Worm (Caenorhabditis elegans) whole organism, young adult: ENCODE measurements around the gene spp-4.

Experiments used
- B0261.1 ChIP-seq: sonication (generic microtip); optimal IDR thresholded peaks from 2 replicates; lab custom pipeline; 2016; ENCODE audit warnings: mild to moderate bottlenecking, missing genetic modification characterization, moderate library complexity, missing compliant biosample characterization
- B0336.3 ChIP-seq: fragments of 200-800 bp; sonication (Bioruptor generic); IDR thresholded peaks from 2 replicates; pipeline ENCODE4 v1.3.6; 2022; ENCODE audit warnings: missing genetic modification characterization, missing compliant biosample characterization
- C17E4.6 ChIP-seq: fragments of 200-800 bp; sonication (Bioruptor generic); IDR thresholded peaks from 2 replicates; pipeline ENCODE4 v1.3.6; 2022; ENCODE audit warnings: missing genetic modification reagents, missing genetic modification characterization, missing compliant biosample characterization
- F22D6.2 ChIP-seq: sonication (generic microtip); optimal IDR thresholded peaks from 2 replicates; lab custom pipeline; 2016; ENCODE audit warnings: mild to moderate bottlenecking, missing genetic modification characterization, missing compliant biosample characterization
- F39B2.1 ChIP-seq: fragments of 200-800 bp; sonication (Bioruptor generic); IDR thresholded peaks from 2 replicates; pipeline ENCODE4 v1.3.6; 2022; ENCODE audit warnings: missing genetic modification reagents, missing genetic modification characterization, missing compliant biosample characterization
- F55B11.4 ChIP-seq: sonication (generic microtip); optimal IDR thresholded peaks from 2 replicates; lab custom pipeline; 2016; ENCODE audit warnings: missing compliant biosample characterization, missing genetic modification characterization, borderline replicate concordance; ENCODE audit not compliant: insufficient read depth
- K12H6.12 ChIP-seq: fragments of 200-800 bp; sonication (Bioruptor generic); optimal IDR thresholded peaks from 2 replicates; lab custom pipeline; 2018; ENCODE audit warnings: mild to moderate bottlenecking, missing genetic modification characterization, missing compliant biosample characterization
- T07F8.4 ChIP-seq: sonication (generic microtip); optimal IDR thresholded peaks from 2 replicates; lab custom pipeline; 2016; ENCODE audit warnings: mild to moderate bottlenecking, missing genetic modification characterization, moderate library complexity, missing compliant biosample characterization
- T26A5.8 ChIP-seq: sonication (generic microtip); optimal IDR thresholded peaks from 2 replicates; lab custom pipeline; 2016; ENCODE audit warnings: missing genetic modification characterization, missing compliant biosample characterization
- Y53G8AR.9 ChIP-seq: fragments of 200-800 bp; sonication (Bioruptor generic); conservative IDR thresholded peaks from 2 replicates; pipeline ENCODE4 v1.3.6; 2022; ENCODE audit warnings: missing genetic modification reagents, missing genetic modification characterization, missing compliant biosample characterization
- atf-7 ChIP-seq: sonication (generic microtip); optimal IDR thresholded peaks from 2 replicates; lab custom pipeline; 2017; ENCODE audit warnings: mild to moderate bottlenecking, missing genetic modification characterization, missing compliant biosample characterization
- attf-3 ChIP-seq: fragments of 200-800 bp; sonication (Bioruptor generic); conservative IDR thresholded peaks from 2 replicates; pipeline ENCODE4 v1.3.6; 2022; ENCODE audit warnings: missing genetic modification reagents, missing genetic modification characterization, missing compliant biosample characterization
- cebp-1 ChIP-seq, 2 experiments: fragments of 200-800 bp in 1 of 2; sonication (Bioruptor generic) in 1 of 2; sonication (generic microtip) in 1 of 2; IDR thresholded peaks in 1 of 2; optimal IDR thresholded peaks in 1 of 2; 2 replicates each; pipeline versions ENCODE4 v1.3.6 to Lab custom; 2017 to 2022; ENCODE audit warnings: missing compliant biosample characterization in 2 of 2, missing genetic modification characterization in 2 of 2, mild to moderate bottlenecking in 1 of 2, missing genetic modification reagents in 1 of 2, moderate library complexity in 1 of 2
- cebp-2 ChIP-seq: fragments of 200-800 bp; sonication (Bioruptor generic); IDR thresholded peaks from 2 replicates; pipeline ENCODE4 v1.3.6; 2022; ENCODE audit warnings: missing genetic modification characterization, missing compliant biosample characterization
- ceh-100 ChIP-seq: fragments of 200-800 bp; sonication (Bioruptor generic); IDR thresholded peaks from 2 replicates; pipeline ENCODE4 v1.3.6; 2022; ENCODE audit warnings: missing genetic modification reagents, missing genetic modification characterization, missing compliant biosample characterization
- ceh-91 ChIP-seq: fragments of 200-800 bp; sonication (Bioruptor generic); IDR thresholded peaks from 2 replicates; pipeline ENCODE4 v1.3.6; 2022; ENCODE audit warnings: missing genetic modification reagents, missing genetic modification characterization, missing compliant biosample characterization
- dpff-1 ChIP-seq: sonication (generic microtip); optimal IDR thresholded peaks from 2 replicates; lab custom pipeline; 2017; ENCODE audit warnings: mild to moderate bottlenecking, missing genetic modification characterization, missing compliant biosample characterization
- egl-44 ChIP-seq: fragments of 200-800 bp; sonication (Bioruptor generic); IDR thresholded peaks from 2 replicates; pipeline ENCODE4 v1.3.6; 2022; ENCODE audit warnings: missing genetic modification reagents, missing genetic modification characterization, missing compliant biosample characterization
- ets-4 ChIP-seq: fragments of 200-800 bp; sonication (Bioruptor generic); optimal IDR thresholded peaks from 2 replicates; lab custom pipeline; 2018; ENCODE audit warnings: mild to moderate bottlenecking, missing genetic modification characterization, missing compliant biosample characterization
- hmg-1.2 ChIP-seq: fragments of 200-800 bp; sonication (Bioruptor generic); IDR thresholded peaks from 2 replicates; pipeline ENCODE4 v1.3.6; 2022; ENCODE audit warnings: missing genetic modification reagents, missing genetic modification characterization, missing compliant biosample characterization
- hsf-1 ChIP-seq: fragments of 200-800 bp; sonication (Bioruptor generic); IDR thresholded peaks from 2 replicates; pipeline ENCODE4 v1.3.6; 2022; ENCODE audit warnings: missing genetic modification reagents, missing genetic modification characterization, missing compliant biosample characterization
- lin-35 ChIP-seq, 3 experiments: fragments of 150-350 bp in 2 of 3; sonication (generic microtip) in 1 of 3; optimal IDR thresholded peaks; 2 replicates each; lab custom pipeline; 2014 to 2018; ENCODE audit warnings: missing biosample characterization in 3 of 3, missing genetic modification characterization in 3 of 3, missing genetic modification reagents in 3 of 3
- lin-40 ChIP-seq: sonication (generic microtip); optimal IDR thresholded peaks from 2 replicates; lab custom pipeline; 2016; ENCODE audit warnings: missing genetic modification characterization, mild to moderate bottlenecking, missing compliant biosample characterization, missing genotype, missing genetic modification reagents
- lir-1 ChIP-seq: fragments of 200-800 bp; sonication (Bioruptor generic); conservative IDR thresholded peaks from 2 replicates; pipeline ENCODE4 v1.3.6; 2022; ENCODE audit warnings: missing genetic modification reagents, missing genetic modification characterization, missing compliant biosample characterization
- mcd-1 ChIP-seq: fragments of 200-800 bp; sonication (Bioruptor generic); IDR thresholded peaks from 2 replicates; pipeline ENCODE4 v1.3.6; 2022; ENCODE audit warnings: missing genetic modification reagents, missing genetic modification characterization, missing compliant biosample characterization
- mes-4 ChIP-seq: sonication (generic microtip); optimal IDR thresholded peaks from 2 replicates; lab custom pipeline; 2016; ENCODE audit warnings: missing genotype, missing genetic modification characterization, missing compliant biosample characterization
- nhr-80 ChIP-seq: sonication (generic microtip); optimal IDR thresholded peaks from 2 replicates; lab custom pipeline; 2016; ENCODE audit warnings: missing genetic modification characterization, missing compliant biosample characterization
- nhr-90 ChIP-seq: sonication (generic microtip); optimal IDR thresholded peaks from 2 replicates; lab custom pipeline; 2016; ENCODE audit warnings: missing genotype, mild to moderate bottlenecking, missing genetic modification characterization, missing compliant biosample characterization
- pbrm-1 ChIP-seq: fragments of 200-800 bp; sonication (Bioruptor generic); IDR thresholded peaks from 2 replicates; pipeline ENCODE4 v1.3.6; 2022; ENCODE audit warnings: missing genetic modification reagents, missing genetic modification characterization, missing compliant biosample characterization
- rcor-1 ChIP-seq: fragments of 200-800 bp; sonication (Bioruptor generic); IDR thresholded peaks from 2 replicates; pipeline ENCODE4 v1.3.6; 2022; ENCODE audit warnings: missing genetic modification reagents, missing genetic modification characterization, missing compliant biosample characterization
- rpc-1 ChIP-seq, 2 experiments: fragments of 150-350 bp in 1 of 2; sonication (generic microtip) in 1 of 2; optimal IDR thresholded peaks; 2 replicates each; lab custom pipeline; 2014 to 2018; ENCODE audit warnings: missing biosample characterization in 1 of 2, missing genetic modification characterization in 1 of 2, missing genetic modification reagents in 1 of 2, missing genotype in 1 of 2
- snpc-3.4 ChIP-seq: sonication (generic microtip); optimal IDR thresholded peaks from 2 replicates; lab custom pipeline; 2017; ENCODE audit warnings: missing genetic modification characterization, mild to moderate bottlenecking, missing compliant biosample characterization, antibody characterized with exemption, moderate library complexity, missing genotype, missing genetic modification reagents
- somi-1 ChIP-seq: fragments of 200-800 bp; sonication (Bioruptor generic); optimal IDR thresholded peaks from 2 replicates; lab custom pipeline; 2018; ENCODE audit warnings: mild to moderate bottlenecking, missing genetic modification characterization, missing compliant biosample characterization
- tlf-1 ChIP-seq: fragments of 200-800 bp; sonication (Bioruptor generic); optimal IDR thresholded peaks from 2 replicates; lab custom pipeline; 2018; ENCODE audit warnings: mild to moderate bottlenecking, missing genetic modification characterization, missing compliant biosample characterization
- unc-62 ChIP-seq: fragments of 150-350 bp; optimal IDR thresholded peaks from 2 replicates; lab custom pipeline; 2014; ENCODE audit warnings: missing biosample characterization, missing genetic modification reagents, missing genetic modification characterization
- zim-3 ChIP-seq: sonication (generic microtip); optimal IDR thresholded peaks from 2 replicates; lab custom pipeline; 2017; ENCODE audit warnings: mild to moderate bottlenecking, missing genetic modification characterization, moderate library complexity, missing compliant biosample characterization
- ztf-22 ChIP-seq: fragments of 200-800 bp; sonication (Bioruptor generic); optimal IDR thresholded peaks from 2 replicates; lab custom pipeline; 2018; ENCODE audit warnings: mild to moderate bottlenecking, missing genetic modification characterization, moderate library complexity, missing compliant biosample characterization
- ztf-25 ChIP-seq: fragments of 200-800 bp; sonication (Bioruptor generic); IDR thresholded peaks from 2 replicates; pipeline ENCODE4 v1.3.6; 2022; ENCODE audit warnings: missing genetic modification reagents, missing genetic modification characterization, missing compliant biosample characterization
- ztf-3 ChIP-seq: fragments of 200-800 bp; sonication (Bioruptor generic); optimal IDR thresholded peaks from 2 replicates; lab custom pipeline; 2018; ENCODE audit warnings: mild to moderate bottlenecking, missing genetic modification characterization, missing compliant biosample characterization

The spp-4 gene

ce11 chrX:7306434-7306833, 12.1 kb downstream of the spp-4 start (continued):
- TF ChIP-seq hmg-1.2 (GFP tag; lab: Robert Waterston, UW) (peak; percentile 57; the same call in 1 of the 2 replicates), lin-40 (tag; lab: Kevin White, UChicago) (peak; percentile 65), rcor-1 (GFP tag; lab: Robert Waterston, UW) (0 out of 2 replicates have a peak, but pooled peaks have one; percentile 40), tlf-1 (GFP tag; lab: Kevin White, UChicago) (no peak), lin-35 (GFP tag; optimal IDR thresholded peaks at IDR 0.05; lab: Kevin White, UChicago) (peak in 1 of 3 experiments; percentile 47), cebp-1 (GFP tag; IDR thresholded peaks at IDR 0.05; lab: Robert Waterston, UW) (no peak), cebp-1 (tag; optimal IDR thresholded peaks at IDR 0.05; lab: Kevin White, UChicago) (peak; percentile 47)

- no peak for TF ChIP-seq Y53G8AR.9 (GFP tag; lab: Robert Waterston, UW)
- TF ChIP-seq lin-40 (tag; lab: Kevin White, UChicago) = peak; percentile 19
- TF ChIP-seq mcd-1 (GFP tag; lab: Robert Waterston, UW) = no peak
- no peak for TF ChIP-seq ets-4
- TF ChIP-seq F55B11.4 = no peak
- no peak for TF ChIP-seq K12H6.12 (tag; lab: Kevin White, UChicago)
- peak; percentile 84 for TF ChIP-seq nhr-80 (tag; lab: Kevin White, UChicago)
- TF ChIP-seq atf-7 (tag; lab: Kevin White, UChicago) = peak; percentile 13
- peak; percentile 4 for TF ChIP-seq nhr-90 (tag; lab: Kevin White, UChicago)
Measured at ce11 chrX:7305520-7306186, 12.9 kb downstream of the spp-4 start, which contains the start of gene sur-5. TSS of gene sur-5 (minus strand) at chrX:7305570.

ce11 chrX:7303115-7303514, 15.4 kb downstream of the spp-4 start:
- TF ChIP-seq nhr-80 (tag; lab: Kevin White, UChicago) (peak; percentile 59), lir-1 (no peak)
- TF ChIP-seq, all 124 proteins: peak for 1

ce11 chrX:7298652-7299051, 19.9 kb downstream of the spp-4 start, which contains the start of gene K03A1.4:
TSS of gene K03A1.4 (minus strand) at chrX:7298752.
- TF ChIP-seq B0261.1 (tag; lab: Kevin White, UChicago) (no peak), mes-4 (no peak), C17E4.6 (no peak), attf-3 (GFP tag; lab: Robert Waterston, UW) (no peak), zim-3 (tag; lab: Kevin White, UChicago) (no peak)

ce11 chrX:7296310-7296709, 22.2 kb downstream of the spp-4 start:
- TF ChIP-seq ztf-25 (GFP tag; lab: Robert Waterston, UW) = no peak
- no peak for TF ChIP-seq cebp-1 (GFP tag; IDR thresholded peaks at IDR 0.05; lab: Robert Waterston, UW)
- peak; percentile 39 for TF ChIP-seq cebp-1 (tag; optimal IDR thresholded peaks at IDR 0.05; lab: Kevin White, UChicago)
- no peak for TF ChIP-seq rpc-1 (optimal IDR thresholded peaks at IDR 0.05; lab: Kevin White, UChicago)
- TF ChIP-seq rpc-1 (tag; optimal IDR thresholded peaks at IDR 0.05; lab: Kevin White, UChicago) = no peak
- TF ChIP-seq somi-1 (GFP tag; lab: Kevin White, UChicago) = no peak
- no peak for TF ChIP-seq ztf-3 (GFP tag; lab: Kevin White, UChicago)
- no peak for TF ChIP-seq Y53G8AR.9 (GFP tag; lab: Robert Waterston, UW)
- peak; percentile 29 for TF ChIP-seq unc-62 (GFP tag; lab: Kevin White, UChicago)
- TF ChIP-seq T07F8.4 (tag; lab: Kevin White, UChicago) = no peak
- no peak for TF ChIP-seq cebp-2 (GFP tag; lab: Robert Waterston, UW)
- peak; percentile 53; the same call in 1 of the 2 replicates for TF ChIP-seq B0336.3 (GFP tag; lab: Robert Waterston, UW)
- no peak for TF ChIP-seq F22D6.2
- TF ChIP-seq ztf-22 (GFP tag; lab: Kevin White, UChicago) = peak; percentile 53
- no peak for TF ChIP-seq dpff-1 (tag; lab: Kevin White, UChicago)
- no peak for TF ChIP-seq egl-44 (GFP tag; lab: Robert Waterston, UW)
- no peak for TF ChIP-seq ceh-91 (GFP tag; lab: Robert Waterston, UW)
- no peak for TF ChIP-seq F39B2.1
- TF ChIP-seq snpc-3.4 = no peak
- no peak for TF ChIP-seq T26A5.8 (tag; lab: Kevin White, UChicago)
- TF ChIP-seq ceh-100 (GFP tag; lab: Robert Waterston, UW) = no peak
- 0 out of 2 replicates have a peak, but pooled peaks have one; percentile 36 for TF ChIP-seq pbrm-1 (GFP tag; lab: Robert Waterston, UW)
- peak; percentile 96 for TF ChIP-seq nhr-80 (tag; lab: Kevin White, UChicago)
- TF ChIP-seq hsf-1 (GFP tag; lab: Robert Waterston, UW) = no peak
